Fruit fly (Drosophila melanogaster): Measurements from ENCODE around the gene Papst2.

Gene Papst2

DNA sequence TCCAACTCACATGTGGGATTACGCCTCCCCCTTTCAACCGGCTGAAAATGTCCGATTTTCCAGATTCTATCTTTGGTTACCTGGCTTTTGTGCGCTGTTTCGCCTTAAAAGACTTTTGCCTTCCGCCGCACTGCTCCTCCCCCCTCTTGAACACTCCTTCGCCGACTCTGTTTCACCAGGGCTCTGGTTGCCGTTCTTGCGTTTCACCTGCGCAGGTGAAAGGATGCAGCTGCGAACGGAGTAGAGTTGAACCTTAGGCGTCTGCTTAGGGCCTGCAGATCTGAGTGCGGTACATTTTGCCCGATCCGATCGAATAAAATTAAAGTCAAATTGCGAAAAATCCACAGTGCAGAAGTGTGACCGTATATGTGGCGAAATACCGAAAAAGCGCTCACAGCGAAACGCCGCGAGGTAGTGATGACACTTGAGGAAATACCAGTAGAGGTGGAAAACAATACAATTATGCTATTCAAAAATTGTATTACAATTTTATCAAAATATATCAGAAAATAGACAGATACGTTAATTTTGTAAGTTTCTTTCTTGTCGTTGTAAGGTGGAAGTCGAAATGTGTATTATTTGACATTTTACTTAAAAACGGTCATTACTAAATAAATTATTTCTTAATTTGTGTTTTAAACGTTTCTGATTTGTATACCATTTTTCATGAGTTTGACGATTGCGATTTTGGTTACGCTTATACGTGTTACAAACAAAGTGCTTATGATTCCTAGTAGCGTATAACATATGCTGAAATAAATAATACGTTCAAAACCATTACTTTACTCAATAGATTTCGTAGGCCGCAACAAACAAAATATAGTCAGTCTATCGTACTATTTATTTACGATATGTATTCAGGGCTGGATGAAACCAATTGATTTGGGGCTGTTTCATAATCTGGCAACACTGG lies 26.7 kb upstream of the Papst2 start, which contains the start of the genes CG6664 and CG7728 (continued):
- TF ChIP-seq CG8290 (GFP tag; optimal IDR thresholded peaks at IDR 0.05) (peak; percentile 5), CG8290 (tag; optimal IDR thresholded peaks at IDR 0.05) (peak; percentile 27 to 47), CG9932 (GFP tag; IDR thresholded peaks at IDR 0.05) (peak; percentile 86), CG10431 (GFP tag; optimal IDR thresholded peaks at IDR 0.05) (peak; percentile 4), sens (GFP tag) (peak; percentile 84), CG4360 (GFP tag; IDR thresholded peaks at IDR 0.05) (no peak), slou (GFP tag; optimal IDR thresholded peaks at IDR 0.05) (no peak), jumu (GFP tag; optimal IDR thresholded peaks at IDR 0.05) (peak; percentile 29), bigmax (GFP tag; optimal IDR thresholded peaks at IDR 0.05) (no peak), CG8478 (optimal IDR thresholded peaks at IDR 0.05) (no peak), hth (optimal IDR thresholded peaks at IDR 0.05) (no peak), BtbVII (GFP tag; optimal IDR thresholded peaks at IDR 0.05) (no peak), vfl (GFP tag; optimal IDR thresholded peaks at IDR 0.05) (peak; percentile 35), CG3995 (GFP tag; optimal IDR thresholded peaks at IDR 0.05) (no peak), en (GFP tag; optimal IDR thresholded peaks at IDR 0.05) (no peak), CG7745 (tag; optimal IDR thresholded peaks at IDR 0.05) (no peak), phol (tag; optimal IDR thresholded peaks at IDR 0.05) (peak; percentile 58), ash1 (GFP tag; optimal IDR thresholded peaks at IDR 0.05) (no peak), CG17385 (GFP tag; optimal IDR thresholded peaks at IDR 0.05) (no peak), Opbp (GFP tag; IDR thresholded peaks at IDR 0.05; ENCODE audit: partially characterized antibody) (peak; percentile 16; the same call in 2 of the 3 replicates), pzg (GFP tag; optimal IDR thresholded peaks at IDR 0.05) (peak; percentile 51), esg (GFP tag; conservative IDR thresholded peaks at IDR 0.05) (peak; percentile 25), CG1603 (tag; optimal IDR thresholded peaks at IDR 0.05) (peak; percentile 61), sr (GFP tag; IDR thresholded peaks at IDR 0.05) (no peak), CG18764 (GFP tag; optimal IDR thresholded peaks at IDR 0.05) (no peak), croc (GFP tag; conservative IDR thresholded peaks at IDR 0.05) (no peak), ro (GFP tag; IDR thresholded peaks at IDR 0.05) (no peak), NfI (GFP tag; optimal IDR thresholded peaks at IDR 0.05) (peak; percentile 38), zfh1 (GFP tag; IDR thresholded peaks at IDR 0.05) (peak; percentile 59; the same call in 2 of the 3 replicates), dimm (GFP tag; IDR thresholded peaks at IDR 0.05) (no peak), nerfin-2 (GFP tag; IDR thresholded peaks at IDR 0.05; ENCODE audit: partially characterized antibody) (0 out of 2 replicates have a peak, but pooled peaks have one; percentile 14), MBD-R2 (GFP tag; IDR thresholded peaks at IDR 0.05) (peak; percentile 79), ATbp (GFP tag; optimal IDR thresholded peaks at IDR 0.05) (peak; percentile 39), CG13424 (tag; optimal IDR thresholded peaks at IDR 0.05) (peak; percentile 68), CG17361 (GFP tag; IDR thresholded peaks at IDR 0.05) (peak; percentile 78), Dref (GFP tag; IDR thresholded peaks at IDR 0.05) (peak; percentile 39), CG11504 (tag; optimal IDR thresholded peaks at IDR 0.05) (no peak), az2 (GFP tag; optimal IDR thresholded peaks at IDR 0.05) (no peak), CG1024 (GFP tag; IDR thresholded peaks at IDR 0.05) (no peak), emc (GFP tag; optimal IDR thresholded peaks at IDR 0.05) (peak; percentile 8), CG17612 (GFP tag; IDR thresholded peaks at IDR 0.05) (no peak), gem (tag; optimal IDR thresholded peaks at IDR 0.05) (no peak), Elba2 (GFP tag; optimal IDR thresholded peaks at IDR 0.05) (peak; percentile 44), CG17568 (GFP tag; optimal IDR thresholded peaks at IDR 0.05) (no peak), prd (optimal IDR thresholded peaks at IDR 0.05) (no peak), prd (GFP tag; IDR thresholded peaks at IDR 0.05) (peak; percentile 62; the same call in 2 of the 3 replicates), CG9876 (GFP tag; optimal IDR thresholded peaks at IDR 0.05) (peak; percentile 15), HmgD (GFP tag; optimal IDR thresholded peaks at IDR 0.05) (peak; percentile 10), CG3281 (GFP tag; optimal IDR thresholded peaks at IDR 0.05) (no peak), Myb (GFP tag; optimal IDR thresholded peaks at IDR 0.05) (peak; percentile 12), stc (GFP tag; IDR thresholded peaks at IDR 0.05) (no peak)

Data from whole organism, embryonic.